Worm (Caenorhabditis elegans) whole organism, L4 larva: Measurements from ENCODE around the gene mpc-1.
"Not testable (repeated sequence)": the region's sequence is repeated elsewhere in the genome, so short reads cannot be mapped to it uniquely, and the experiment has no call there.

Experiments
- daf-19 ChIP-seq: fragments of 200-800 bp; sonication (Bioruptor generic); conservative IDR thresholded peaks from 2 replicates; pipeline ENCODE4 v1.3.6; 2022; ENCODE audit warnings: missing genetic modification characterization, missing compliant biosample characterization
- lim-7 ChIP-seq: fragments of 200-800 bp; sonication (Bioruptor generic); IDR thresholded peaks from 2 replicates; pipeline ENCODE4 v1.3.6; 2022; ENCODE audit warnings: missing genetic modification characterization, missing compliant biosample characterization
- lin-13 ChIP-seq: fragments of 150-350 bp; optimal IDR thresholded peaks from 2 replicates; lab custom pipeline; 2014; ENCODE audit warnings: missing biosample characterization, missing genetic modification reagents, missing genetic modification characterization
- lin-15B ChIP-seq: fragments of 150-350 bp; sonication (generic microtip); optimal IDR thresholded peaks from 3 replicates; lab custom pipeline; 2014; ENCODE audit warnings: missing biosample characterization, missing genetic modification characterization
- mdl-1 ChIP-seq, 2 experiments: fragments of 150-350 bp in 1 of 2; sonication (generic microtip) in 1 of 2; optimal IDR thresholded peaks; 2 replicates each; lab custom pipeline; 2014 to 2017; ENCODE audit warnings: missing biosample characterization in 2 of 2, missing genetic modification characterization in 2 of 2
- nhr-10 ChIP-seq: fragments of 150-350 bp; optimal IDR thresholded peaks from 2 replicates; lab custom pipeline; 2014; ENCODE audit warnings: missing biosample characterization, missing genetic modification characterization
- pqm-1 ChIP-seq: sonication (generic microtip); optimal IDR thresholded peaks from 2 replicates; lab custom pipeline; 2017; ENCODE audit warnings: missing biosample characterization, missing genetic modification characterization
- skn-1 ChIP-seq: fragments of 150-350 bp; optimal IDR thresholded peaks from 2 replicates; lab custom pipeline; 2014; ENCODE audit warnings: missing biosample characterization, missing genetic modification characterization
- snpc-4 ChIP-seq: fragments of 150-350 bp; optimal IDR thresholded peaks from 2 replicates; lab custom pipeline; 2014; ENCODE audit warnings: missing biosample characterization, missing genetic modification characterization
- unc-62 ChIP-seq, 3 experiments: fragments of 150-350 bp in 1 of 3; sonication (generic microtip); optimal IDR thresholded peaks in 2 of 3; peaks in 1 of 3; 1 replicate in 1 of 3; 2 replicates in 2 of 3; lab custom pipeline; 2014 to 2017; ENCODE audit warnings: missing biosample characterization in 3 of 3, missing genetic modification characterization in 3 of 3, missing genetic modification reagents in 3 of 3, missing genotype in 1 of 3
- zag-1 ChIP-seq: fragments of 150-350 bp; optimal IDR thresholded peaks from 2 replicates; lab custom pipeline; 2014; ENCODE audit warnings: missing biosample characterization, missing genetic modification characterization

DNA sequence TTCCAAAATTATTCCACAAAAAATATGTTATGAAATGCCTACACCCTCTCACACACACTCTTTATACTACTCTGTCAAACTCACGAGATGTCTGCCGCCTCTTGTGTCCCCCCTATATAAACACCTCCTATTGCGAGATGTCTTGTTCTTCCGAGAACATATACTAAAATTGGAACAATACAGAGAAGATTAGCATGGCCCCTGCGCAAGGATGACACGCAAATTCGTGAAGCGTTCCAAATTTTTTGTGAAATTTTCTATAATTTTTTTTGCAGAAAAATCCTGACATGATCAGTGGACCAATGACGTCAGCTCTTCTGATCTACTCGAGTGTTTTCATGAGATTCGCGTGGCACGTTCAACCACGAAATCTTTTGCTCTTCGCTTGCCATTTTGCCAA is 784 bp downstream of the mpc-1 start:
- not testable (repeated sequence) for TF ChIP-seq lin-13; daf-19 (GFP tag; lab: Robert Waterston, UW); zag-1; skn-1 (tag; lab: Kevin White, UChicago); lin-15B (tag; lab: Kevin White, UChicago); nhr-10 (tag; lab: Kevin White, UChicago); mdl-1 (tag; optimal IDR thresholded peaks at IDR 0.05; lab: Kevin White, UChicago); unc-62 (GFP tag; optimal IDR thresholded peaks at IDR 0.05 in 1 of 2; lab: Kevin White, UChicago); unc-62 (tag; optimal IDR thresholded peaks at IDR 0.05; lab: Kevin White, UChicago); pqm-1 (tag; lab: Kevin White, UChicago)
- TF ChIP-seq lim-7: peak; percentile 73
- peak; percentile 90 for TF ChIP-seq snpc-4 (tag; lab: Kevin White, UChicago)
